Worm (Caenorhabditis elegans) whole organism, L1 larva: ENCODE data around the gene srd-20.
A peak's percentile ranks its signal among the peaks of the same experiment; 100 is the strongest.

Source experiments
- F16B12.6 ChIP-seq: fragments of 150-350 bp; optimal IDR thresholded peaks from 2 replicates; lab custom pipeline; 2014; ENCODE audit warnings: missing biosample characterization, missing genetic modification characterization
- aha-1 ChIP-seq: fragments of 150-350 bp; optimal IDR thresholded peaks from 2 replicates; lab custom pipeline; 2014; ENCODE audit warnings: missing biosample characterization, missing genetic modification characterization
- alr-1 ChIP-seq: fragments of 200-800 bp; sonication (Bioruptor generic); optimal IDR thresholded peaks from 2 replicates; lab custom pipeline; 2018; ENCODE audit warnings: borderline replicate concordance, mild to moderate bottlenecking, missing genetic modification characterization, missing compliant biosample characterization
- aly-2 ChIP-seq: fragments of 150-350 bp; optimal IDR thresholded peaks from 2 replicates; lab custom pipeline; 2014; ENCODE audit warnings: missing biosample characterization, missing genetic modification characterization
- ama-1 ChIP-seq: fragments of 150-350 bp; optimal IDR thresholded peaks from 2 replicates; lab custom pipeline; 2014
- blmp-1 ChIP-seq: fragments of 150-350 bp; optimal IDR thresholded peaks from 2 replicates; lab custom pipeline; 2014; ENCODE audit warnings: missing biosample characterization, missing genetic modification characterization
- ceh-82 ChIP-seq, 3 experiments: fragments of 150-350 bp in 1 of 3; sonication (generic microtip) in 2 of 3; optimal IDR thresholded peaks; 2 replicates each; lab custom pipeline; 2014 to 2017; ENCODE audit warnings: missing biosample characterization in 3 of 3, missing genetic modification characterization in 3 of 3
- dpl-1 ChIP-seq, 3 experiments: fragments of 150-350 bp in 2 of 3; sonication (generic microtip) in 1 of 3; optimal IDR thresholded peaks; 2 replicates each; lab custom pipeline; 2014 to 2017; ENCODE audit warnings: missing biosample characterization in 3 of 3, missing genetic modification characterization in 3 of 3, missing genetic modification reagents in 3 of 3
- dsc-1 ChIP-seq: sonication (generic microtip); optimal IDR thresholded peaks from 2 replicates; lab custom pipeline; 2016; ENCODE audit warnings: mild to moderate bottlenecking, missing genetic modification characterization, missing compliant biosample characterization
- efl-1 ChIP-seq, 4 experiments: fragments of 150-350 bp; optimal IDR thresholded peaks in 3 of 4; peaks in 1 of 4; 1 replicate in 1 of 4; 2 replicates in 3 of 4; lab custom pipeline; 2014; ENCODE audit warnings: missing biosample characterization in 2 of 4, missing genetic modification characterization in 2 of 4, missing genetic modification reagents in 2 of 4
- egl-13 ChIP-seq: sonication (generic microtip); optimal IDR thresholded peaks from 2 replicates; lab custom pipeline; 2016; ENCODE audit warnings: missing genotype, missing genetic modification reagents, missing genetic modification characterization, missing compliant biosample characterization
- egl-27 ChIP-seq, 2 experiments: fragments of 150-350 bp in 1 of 2; sonication (generic microtip); optimal IDR thresholded peaks; 3 replicates each; lab custom pipeline; 2017 to 2018; ENCODE audit warnings: missing biosample characterization in 2 of 2, missing genetic modification characterization in 2 of 2, missing genetic modification reagents in 2 of 2
- ets-5 ChIP-seq: fragments of 200-800 bp; sonication (Bioruptor generic); IDR thresholded peaks from 2 replicates; pipeline ENCODE4 v1.3.6; 2022; ENCODE audit warnings: missing genetic modification characterization, missing compliant biosample characterization
- fkh-10 ChIP-seq: sonication (generic microtip); optimal IDR thresholded peaks from 2 replicates; lab custom pipeline; 2017; ENCODE audit warnings: missing biosample characterization, missing genetic modification reagents, missing genetic modification characterization
- fkh-4 ChIP-seq: sonication (generic microtip); optimal IDR thresholded peaks from 2 replicates; lab custom pipeline; 2016; ENCODE audit warnings: missing compliant biosample characterization, missing genetic modification characterization, borderline replicate concordance
- fos-1 ChIP-seq: fragments of 150-350 bp; optimal IDR thresholded peaks from 2 replicates; lab custom pipeline; 2014; ENCODE audit warnings: missing biosample characterization, missing genetic modification characterization
- hlh-4 ChIP-seq: sonication (generic microtip); optimal IDR thresholded peaks from 2 replicates; lab custom pipeline; 2016; ENCODE audit warnings: mild to moderate bottlenecking, missing genetic modification characterization, missing compliant biosample characterization
- isw-1 ChIP-seq: fragments of 200-800 bp; sonication (Bioruptor generic); IDR thresholded peaks from 2 replicates; pipeline ENCODE4 v1.3.6; 2022; ENCODE audit warnings: missing genetic modification characterization, missing compliant biosample characterization
- lin-13 ChIP-seq: fragments of 150-350 bp; optimal IDR thresholded peaks from 2 replicates; lab custom pipeline; 2014; ENCODE audit warnings: missing biosample characterization, missing genetic modification reagents, missing genetic modification characterization
- lsy-2 ChIP-seq, 2 experiments: fragments of 150-350 bp; optimal IDR thresholded peaks; 2 replicates each; lab custom pipeline; 2014; ENCODE audit warnings: missing biosample characterization in 2 of 2, missing genetic modification characterization in 2 of 2
- mdl-1 ChIP-seq, 2 experiments: fragments of 150-350 bp; optimal IDR thresholded peaks; 2 replicates each; lab custom pipeline; 2014 to 2017; ENCODE audit warnings: missing biosample characterization in 2 of 2, missing genetic modification characterization in 2 of 2, inconsistent platforms in 1 of 2
- mep-1 ChIP-seq: fragments of 150-350 bp; optimal IDR thresholded peaks from 2 replicates; lab custom pipeline; 2014; ENCODE audit warnings: missing biosample characterization, missing genetic modification characterization
- nhr-11 ChIP-seq: fragments of 150-350 bp; optimal IDR thresholded peaks from 2 replicates; lab custom pipeline; 2014; ENCODE audit warnings: missing biosample characterization, missing genetic modification characterization
- nhr-12 ChIP-seq: sonication (generic microtip); optimal IDR thresholded peaks from 2 replicates; lab custom pipeline; 2017; ENCODE audit warnings: missing biosample characterization, missing genetic modification characterization
- nhr-20 ChIP-seq: sonication (generic microtip); optimal IDR thresholded peaks from 2 replicates; lab custom pipeline; 2016; ENCODE audit warnings: mild to moderate bottlenecking, missing genetic modification characterization, missing compliant biosample characterization
- nhr-28 ChIP-seq: fragments of 150-350 bp; optimal IDR thresholded peaks from 2 replicates; lab custom pipeline; 2014; ENCODE audit warnings: missing biosample characterization, missing genetic modification characterization
- nhr-71 ChIP-seq: sonication (generic microtip); optimal IDR thresholded peaks from 2 replicates; lab custom pipeline; 2016; ENCODE audit warnings: mild to moderate bottlenecking, missing genetic modification characterization, moderate library complexity, missing compliant biosample characterization
- nhr-84 ChIP-seq: sonication (generic microtip); optimal IDR thresholded peaks from 2 replicates; lab custom pipeline; 2017; ENCODE audit warnings: missing biosample characterization, missing genetic modification characterization
- nhr-85 ChIP-seq: sonication (generic microtip); peaks from one replicate; lab custom pipeline; 2016; ENCODE audit warnings: missing genetic modification characterization, inconsistent platforms, missing compliant biosample characterization
- nhr-90 ChIP-seq: sonication (generic microtip); optimal IDR thresholded peaks from 2 replicates; lab custom pipeline; 2016; ENCODE audit warnings: mild to moderate bottlenecking, missing genetic modification characterization, missing compliant biosample characterization; ENCODE audit not compliant: poor library complexity
- rnt-1 ChIP-seq: sonication (generic microtip); optimal IDR thresholded peaks from 2 replicates; lab custom pipeline; 2016; ENCODE audit warnings: mild to moderate bottlenecking, missing genetic modification characterization, moderate library complexity, missing compliant biosample characterization
- skn-1 ChIP-seq: fragments of 150-350 bp; optimal IDR thresholded peaks from 2 replicates; lab custom pipeline; 2014; ENCODE audit warnings: missing biosample characterization, missing genetic modification characterization
- snu-23 ChIP-seq: sonication (generic microtip); optimal IDR thresholded peaks from 2 replicates; lab custom pipeline; 2016; ENCODE audit warnings: missing genetic modification characterization, missing compliant biosample characterization
- sox-4 ChIP-seq: sonication (generic microtip); optimal IDR thresholded peaks from 2 replicates; lab custom pipeline; 2016; ENCODE audit warnings: missing genetic modification characterization, missing compliant biosample characterization
- sup-37 ChIP-seq: fragments of 200-800 bp; sonication (Bioruptor generic); optimal IDR thresholded peaks from 2 replicates; lab custom pipeline; 2018; ENCODE audit warnings: mild to moderate bottlenecking, missing genetic modification characterization, missing compliant biosample characterization
- tbx-2 ChIP-seq: sonication (generic microtip); optimal IDR thresholded peaks from 2 replicates; lab custom pipeline; 2016; ENCODE audit warnings: missing genetic modification characterization, missing compliant biosample characterization
- unc-62 ChIP-seq: fragments of 150-350 bp; optimal IDR thresholded peaks from 2 replicates; lab custom pipeline; 2014; ENCODE audit warnings: missing biosample characterization, missing genetic modification reagents, missing genetic modification characterization
- xbp-1 ChIP-seq: sonication (generic microtip); optimal IDR thresholded peaks from 2 replicates; lab custom pipeline; 2016; ENCODE audit warnings: missing genetic modification characterization, missing compliant biosample characterization
- ztf-4 ChIP-seq: fragments of 150-350 bp; optimal IDR thresholded peaks from 2 replicates; lab custom pipeline; 2014; ENCODE audit warnings: missing biosample characterization, missing genetic modification characterization

Gene srd-20

DNA sequence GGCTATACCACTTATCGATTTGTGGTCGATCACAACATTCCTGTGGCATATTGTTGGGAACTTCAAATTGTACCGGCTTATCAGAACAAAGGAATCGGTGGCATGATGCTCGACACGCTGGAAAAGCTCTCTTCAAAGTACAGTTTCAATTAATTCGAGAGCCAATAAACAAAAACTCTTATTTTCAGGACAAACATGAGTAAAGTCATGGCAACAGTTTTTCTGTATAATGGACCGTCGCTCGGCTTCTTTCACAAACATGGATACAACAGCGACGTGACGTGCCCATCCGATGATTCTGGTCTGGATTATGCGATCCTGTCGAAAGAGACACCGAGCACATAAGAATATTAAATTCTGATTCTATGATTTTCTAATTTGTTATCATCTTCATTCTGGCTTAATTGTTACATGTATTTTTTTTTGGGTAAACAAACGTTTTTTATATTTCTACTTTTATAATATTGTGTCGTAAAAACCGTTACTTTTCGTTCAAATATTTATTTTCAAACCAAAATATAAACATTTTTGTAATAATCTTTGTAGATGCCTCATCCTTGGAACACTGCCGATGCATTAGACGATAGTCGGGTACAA, 41.3 kb downstream of the srd-20 start, which contains the start of gene smut-1:
Gene smut-1, plus strand, starts transcription at position 547 of the 597 bp plus-strand sequence.
- no peak for TF ChIP-seq ets-5 (GFP tag; lab: Robert Waterston, UW)
- no peak for TF ChIP-seq efl-1 (optimal IDR thresholded peaks at IDR 0.05; lab: Kevin White, UChicago)
- peak in 1 of 2 experiments; percentile 91 for TF ChIP-seq efl-1 (GFP tag; optimal IDR thresholded peaks at IDR 0.05 in 1 of 2; lab: Kevin White, UChicago)

DNA sequence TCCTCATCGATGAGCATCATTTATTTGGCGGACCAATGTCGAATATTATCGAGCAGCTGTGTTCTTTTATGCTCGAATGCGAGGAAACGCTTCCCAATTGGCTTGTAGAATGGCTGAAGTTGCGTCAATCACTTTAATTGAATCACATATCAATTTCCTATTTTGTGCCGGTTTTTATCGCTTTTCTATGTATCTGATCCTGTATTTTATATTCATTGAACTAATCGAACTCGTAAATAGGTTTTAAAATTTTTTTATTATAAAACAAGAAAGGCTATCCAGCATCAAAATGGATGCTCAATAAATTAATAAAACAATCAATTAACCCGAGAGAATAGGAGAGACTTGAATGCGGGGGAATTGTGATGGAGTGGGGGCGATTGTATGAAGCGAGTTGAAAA, 43.4 kb downstream of the srd-20 start:
- TF ChIP-seq nhr-28 (tag; lab: Kevin White, UChicago) (no peak), nhr-12 (tag; lab: Kevin White, UChicago) (no peak), snu-23 (GFP tag; lab: Kevin White, UChicago) (peak; percentile 16), ets-5 (GFP tag; lab: Robert Waterston, UW) (no peak), unc-62 (GFP tag; lab: Kevin White, UChicago) (no peak), ceh-82 (tag; optimal IDR thresholded peaks at IDR 0.05; lab: Kevin White, UChicago) (no peak), mep-1 (tag; lab: Kevin White, UChicago) (no peak), lin-13 (no peak), ztf-4 (tag; lab: Kevin White, UChicago) (no peak), nhr-85 (tag; lab: Kevin White, UChicago) (peak; percentile 30), lsy-2 (tag; optimal IDR thresholded peaks at IDR 0.05; lab: Kevin White, UChicago) (peak; percentile 22 to 55), blmp-1 (tag; lab: Kevin White, UChicago) (no peak), rnt-1 (peak; percentile 28), isw-1 (GFP tag; lab: Robert Waterston, UW) (no peak), ama-1 (lab: Kevin White, UChicago) (peak; percentile 87), nhr-90 (tag; lab: Kevin White, UChicago) (peak; percentile 23), sup-37 (GFP tag; lab: Kevin White, UChicago) (no peak), fos-1 (tag; lab: Kevin White, UChicago) (no peak), egl-13 (tag; lab: Kevin White, UChicago) (no peak), skn-1 (tag; lab: Kevin White, UChicago) (no peak), nhr-71 (tag; lab: Kevin White, UChicago) (peak; percentile 26), alr-1 (tag; lab: Kevin White, UChicago) (no peak), nhr-20 (no peak), dsc-1 (tag; lab: Kevin White, UChicago) (no peak), fkh-10 (GFP tag; lab: Kevin White, UChicago) (no peak), mdl-1 (tag; optimal IDR thresholded peaks at IDR 0.05; lab: Kevin White, UChicago) (no peak), nhr-84 (tag; lab: Kevin White, UChicago) (no peak), aha-1 (tag; lab: Kevin White, UChicago) (no peak), F16B12.6 (tag; lab: Kevin White, UChicago) (no peak), egl-27 (tag; optimal IDR thresholded peaks at IDR 0.05; lab: Kevin White, UChicago) (no peak), xbp-1 (tag; lab: Kevin White, UChicago) (peak; percentile 60), nhr-11 (tag; lab: Kevin White, UChicago) (no peak), fkh-4 (tag; lab: Kevin White, UChicago) (no peak), efl-1 (optimal IDR thresholded peaks at IDR 0.05; lab: Kevin White, UChicago) (peak in 1 of 2 experiments; percentile 24), efl-1 (GFP tag; optimal IDR thresholded peaks at IDR 0.05 in 1 of 2; lab: Kevin White, UChicago) (peak in 1 of 2 experiments; percentile 82), tbx-2 (tag; lab: Kevin White, UChicago) (no peak), aly-2 (peak; percentile 71), dpl-1 (GFP tag; optimal IDR thresholded peaks at IDR 0.05; lab: Kevin White, UChicago) (no peak), sox-4 (tag; lab: Kevin White, UChicago) (no peak), hlh-4 (tag; lab: Kevin White, UChicago) (no peak)
